Worm (Caenorhabditis elegans) whole organism, L1 larva: ENCODE measurements around the gene F11C7.6.
A peak's percentile ranks its signal among the peaks of the same experiment; 100 is the strongest.

Experiments
- C04F5.9 ChIP-seq: sonication (generic microtip); optimal IDR thresholded peaks from 2 replicates; lab custom pipeline; 2016; ENCODE audit warnings: missing genetic modification characterization, missing compliant biosample characterization
- C16A3.4 ChIP-seq: fragments of 150-350 bp; optimal IDR thresholded peaks from 2 replicates; lab custom pipeline; 2014; ENCODE audit warnings: missing biosample characterization, missing genetic modification characterization
- F16B12.6 ChIP-seq: fragments of 150-350 bp; optimal IDR thresholded peaks from 2 replicates; lab custom pipeline; 2014; ENCODE audit warnings: missing biosample characterization, missing genetic modification characterization
- Y116A8C.19 ChIP-seq: sonication (generic microtip); optimal IDR thresholded peaks from 2 replicates; lab custom pipeline; 2016; ENCODE audit warnings: missing compliant biosample characterization, missing genetic modification characterization, borderline replicate concordance
- aha-1 ChIP-seq: fragments of 150-350 bp; optimal IDR thresholded peaks from 2 replicates; lab custom pipeline; 2014; ENCODE audit warnings: missing biosample characterization, missing genetic modification characterization
- blmp-1 ChIP-seq: fragments of 150-350 bp; optimal IDR thresholded peaks from 2 replicates; lab custom pipeline; 2014; ENCODE audit warnings: missing biosample characterization, missing genetic modification characterization
- ceh-63 ChIP-seq: fragments of 200-800 bp; sonication (Bioruptor generic); optimal IDR thresholded peaks from 2 replicates; lab custom pipeline; 2018; ENCODE audit warnings: mild to moderate bottlenecking, missing genetic modification characterization, missing compliant biosample characterization
- ceh-82 ChIP-seq, 3 experiments: fragments of 150-350 bp in 1 of 3; sonication (generic microtip) in 2 of 3; optimal IDR thresholded peaks; 2 replicates each; lab custom pipeline; 2014 to 2017; ENCODE audit warnings: missing biosample characterization in 3 of 3, missing genetic modification characterization in 3 of 3
- egl-27 ChIP-seq, 2 experiments: fragments of 150-350 bp in 1 of 2; sonication (generic microtip); optimal IDR thresholded peaks; 3 replicates each; lab custom pipeline; 2017 to 2018; ENCODE audit warnings: missing biosample characterization in 2 of 2, missing genetic modification characterization in 2 of 2, missing genetic modification reagents in 2 of 2
- elt-2 ChIP-seq: sonication (generic microtip); optimal IDR thresholded peaks from 2 replicates; lab custom pipeline; 2016; ENCODE audit warnings: missing genetic modification characterization, mild to moderate bottlenecking, inconsistent platforms, missing compliant biosample characterization, missing genetic modification reagents
- elt-3 ChIP-seq, 6 experiments: fragments of 150-350 bp in 1 of 6; sonication (generic microtip); optimal IDR thresholded peaks; 2 replicates each; lab custom pipeline; 2017 to 2018; ENCODE audit warnings: missing biosample characterization in 6 of 6, missing genetic modification characterization in 6 of 6, inconsistent platforms in 1 of 6
- fkh-10 ChIP-seq: sonication (generic microtip); optimal IDR thresholded peaks from 2 replicates; lab custom pipeline; 2017; ENCODE audit warnings: missing biosample characterization, missing genetic modification reagents, missing genetic modification characterization
- grh-1 ChIP-seq: fragments of 200-800 bp; sonication (Bioruptor generic); IDR thresholded peaks from 2 replicates; pipeline ENCODE4 v1.3.6; 2022; ENCODE audit warnings: missing genetic modification reagents, missing genetic modification characterization, missing compliant biosample characterization
- hlh-17 ChIP-seq: fragments of 200-800 bp; sonication (Bioruptor generic); optimal IDR thresholded peaks from 2 replicates; lab custom pipeline; 2018; ENCODE audit warnings: missing genetic modification characterization, mild to moderate bottlenecking, missing compliant biosample characterization, moderate library complexity, borderline replicate concordance
- hpl-2 ChIP-seq: fragments of 150-350 bp; optimal IDR thresholded peaks from 2 replicates; lab custom pipeline; 2014; ENCODE audit warnings: missing biosample characterization, missing genetic modification reagents, missing genetic modification characterization
- irx-1 ChIP-seq: sonication (generic microtip); optimal IDR thresholded peaks from 2 replicates; lab custom pipeline; 2016; ENCODE audit warnings: missing genetic modification characterization, missing compliant biosample characterization
- isw-1 ChIP-seq: fragments of 200-800 bp; sonication (Bioruptor generic); IDR thresholded peaks from 2 replicates; pipeline ENCODE4 v1.3.6; 2022; ENCODE audit warnings: missing genetic modification characterization, missing compliant biosample characterization
- jun-1 ChIP-seq: fragments of 150-350 bp; optimal IDR thresholded peaks from 2 replicates; lab custom pipeline; 2014; ENCODE audit warnings: missing biosample characterization, missing genetic modification reagents, missing genetic modification characterization
- lin-13 ChIP-seq: fragments of 150-350 bp; optimal IDR thresholded peaks from 2 replicates; lab custom pipeline; 2014; ENCODE audit warnings: missing biosample characterization, missing genetic modification reagents, missing genetic modification characterization
- lin-14 ChIP-seq: fragments of 200-800 bp; sonication (Bioruptor generic); optimal IDR thresholded peaks from 2 replicates; lab custom pipeline; 2018; ENCODE audit warnings: mild to moderate bottlenecking, missing genetic modification characterization, moderate library complexity, missing compliant biosample characterization
- lin-15B ChIP-seq: fragments of 150-350 bp; sonication (generic microtip); optimal IDR thresholded peaks from 3 replicates; lab custom pipeline; 2014; ENCODE audit warnings: missing biosample characterization, missing genetic modification characterization
- lin-39 ChIP-seq: fragments of 150-350 bp; optimal IDR thresholded peaks from 2 replicates; lab custom pipeline; 2014; ENCODE audit warnings: missing biosample characterization, missing genetic modification reagents, missing genetic modification characterization
- lsy-2 ChIP-seq, 2 experiments: fragments of 150-350 bp; optimal IDR thresholded peaks; 2 replicates each; lab custom pipeline; 2014; ENCODE audit warnings: missing biosample characterization in 2 of 2, missing genetic modification characterization in 2 of 2
- mab-9 ChIP-seq: fragments of 200-800 bp; sonication (Bioruptor generic); IDR thresholded peaks from 2 replicates; pipeline ENCODE4 v1.3.6; 2022; ENCODE audit warnings: missing genetic modification reagents, missing genetic modification characterization, missing compliant biosample characterization
- mdl-1 ChIP-seq, 2 experiments: fragments of 150-350 bp; optimal IDR thresholded peaks; 2 replicates each; lab custom pipeline; 2014 to 2017; ENCODE audit warnings: missing biosample characterization in 2 of 2, missing genetic modification characterization in 2 of 2, inconsistent platforms in 1 of 2
- mep-1 ChIP-seq: fragments of 150-350 bp; optimal IDR thresholded peaks from 2 replicates; lab custom pipeline; 2014; ENCODE audit warnings: missing biosample characterization, missing genetic modification characterization
- nhr-19 ChIP-seq: fragments of 200-800 bp; sonication (Bioruptor generic); conservative IDR thresholded peaks from 2 replicates; pipeline ENCODE4 v1.3.6; 2022; ENCODE audit warnings: missing genetic modification characterization, missing compliant biosample characterization
- nhr-20 ChIP-seq: sonication (generic microtip); optimal IDR thresholded peaks from 2 replicates; lab custom pipeline; 2016; ENCODE audit warnings: mild to moderate bottlenecking, missing genetic modification characterization, missing compliant biosample characterization
- nhr-77 ChIP-seq: fragments of 150-350 bp; optimal IDR thresholded peaks from 2 replicates; lab custom pipeline; 2014; ENCODE audit warnings: missing biosample characterization, missing genetic modification characterization
- nhr-85 ChIP-seq: sonication (generic microtip); peaks from one replicate; lab custom pipeline; 2016; ENCODE audit warnings: missing genetic modification characterization, inconsistent platforms, missing compliant biosample characterization
- pax-3 ChIP-seq: fragments of 200-800 bp; sonication (Bioruptor generic); optimal IDR thresholded peaks from 2 replicates; lab custom pipeline; 2018; ENCODE audit warnings: mild to moderate bottlenecking, missing genetic modification characterization, moderate library complexity, missing compliant biosample characterization
- pqm-1 ChIP-seq: sonication (generic microtip); optimal IDR thresholded peaks from 3 replicates; lab custom pipeline; 2017; ENCODE audit warnings: missing biosample characterization, missing genetic modification characterization
- skn-1 ChIP-seq: fragments of 150-350 bp; optimal IDR thresholded peaks from 2 replicates; lab custom pipeline; 2014; ENCODE audit warnings: missing biosample characterization, missing genetic modification characterization
- snpc-4 ChIP-seq: fragments of 150-350 bp; optimal IDR thresholded peaks from 2 replicates; lab custom pipeline; 2014; ENCODE audit warnings: missing biosample characterization, missing genetic modification characterization
- snu-23 ChIP-seq: sonication (generic microtip); optimal IDR thresholded peaks from 2 replicates; lab custom pipeline; 2016; ENCODE audit warnings: missing genetic modification characterization, missing compliant biosample characterization
- sox-4 ChIP-seq: sonication (generic microtip); optimal IDR thresholded peaks from 2 replicates; lab custom pipeline; 2016; ENCODE audit warnings: missing genetic modification characterization, missing compliant biosample characterization
- sup-37 ChIP-seq: fragments of 200-800 bp; sonication (Bioruptor generic); optimal IDR thresholded peaks from 2 replicates; lab custom pipeline; 2018; ENCODE audit warnings: mild to moderate bottlenecking, missing genetic modification characterization, missing compliant biosample characterization
- unc-30 ChIP-seq: sonication (generic microtip); optimal IDR thresholded peaks from 2 replicates; lab custom pipeline; 2017; ENCODE audit warnings: missing biosample characterization, missing genetic modification characterization
- unc-62 ChIP-seq: fragments of 150-350 bp; optimal IDR thresholded peaks from 2 replicates; lab custom pipeline; 2014; ENCODE audit warnings: missing biosample characterization, missing genetic modification reagents, missing genetic modification characterization
- vab-15 ChIP-seq: sonication (generic microtip); optimal IDR thresholded peaks from 2 replicates; lab custom pipeline; 2017; ENCODE audit warnings: missing genotype, mild to moderate bottlenecking, missing genetic modification characterization, missing compliant biosample characterization
- zag-1 ChIP-seq: fragments of 150-350 bp; optimal IDR thresholded peaks from 2 replicates; lab custom pipeline; 2014; ENCODE audit warnings: missing biosample characterization, missing genetic modification characterization
- zip-4 ChIP-seq: fragments of 200-800 bp; sonication (Bioruptor generic); optimal IDR thresholded peaks from 2 replicates; lab custom pipeline; 2018; ENCODE audit warnings: mild to moderate bottlenecking, missing genetic modification characterization, moderate library complexity, missing compliant biosample characterization

The F11C7.6 gene

ce11 chrX:17359452-17359851 is 41.9 kb upstream of the F11C7.6 start, which contains the start of gene npr-36:
Gene npr-36 (plus strand): TSS chrX:17359752.
- no peak for TF ChIP-seq F16B12.6
- no peak for TF ChIP-seq zag-1 (tag; lab: Kevin White, UChicago)
- TF ChIP-seq isw-1 (GFP tag; lab: Robert Waterston, UW), result no peak
- no peak for TF ChIP-seq mdl-1 (tag; optimal IDR thresholded peaks at IDR 0.05; lab: Kevin White, UChicago)
- TF ChIP-seq irx-1 (tag; lab: Kevin White, UChicago), result no peak
- TF ChIP-seq sox-4 (tag; lab: Kevin White, UChicago), result no peak
- no peak for TF ChIP-seq C04F5.9
- TF ChIP-seq zip-4 (GFP tag; lab: Kevin White, UChicago), result no peak
- TF ChIP-seq lin-39, result no peak
- no peak for TF ChIP-seq lin-15B (tag; lab: Kevin White, UChicago)
- TF ChIP-seq vab-15 (tag; lab: Kevin White, UChicago), result no peak
- no peak for TF ChIP-seq nhr-77 (tag; lab: Kevin White, UChicago)
- no peak for TF ChIP-seq C16A3.4 (tag; lab: Kevin White, UChicago)
- TF ChIP-seq jun-1 (tag; lab: Kevin White, UChicago), result no peak
- TF ChIP-seq unc-62, result no peak
- no peak for TF ChIP-seq lsy-2 (tag; optimal IDR thresholded peaks at IDR 0.05; lab: Kevin White, UChicago)
- TF ChIP-seq lin-13, result no peak

ce11 chrX:17362529-17362928 is 38.8 kb upstream of the F11C7.6 start, which contains the start of gene F10D7.11:
Gene F10D7.11 (plus strand): TSS chrX:17362829.
- peak; percentile 27 for TF ChIP-seq nhr-85
- TF ChIP-seq unc-30, result no peak
- TF ChIP-seq grh-1, result 0 out of 2 replicates have a peak, but pooled peaks have one; percentile 40
- no peak for TF ChIP-seq pqm-1 (tag; lab: Kevin White, UChicago)
- no peak for TF ChIP-seq egl-27 (tag; optimal IDR thresholded peaks at IDR 0.05; lab: Kevin White, UChicago)
- no peak for TF ChIP-seq fkh-10 (GFP tag; lab: Kevin White, UChicago)
- TF ChIP-seq pax-3 (tag; lab: Kevin White, UChicago), result no peak
- TF ChIP-seq, all 84 proteins: peak for 2

DNA sequence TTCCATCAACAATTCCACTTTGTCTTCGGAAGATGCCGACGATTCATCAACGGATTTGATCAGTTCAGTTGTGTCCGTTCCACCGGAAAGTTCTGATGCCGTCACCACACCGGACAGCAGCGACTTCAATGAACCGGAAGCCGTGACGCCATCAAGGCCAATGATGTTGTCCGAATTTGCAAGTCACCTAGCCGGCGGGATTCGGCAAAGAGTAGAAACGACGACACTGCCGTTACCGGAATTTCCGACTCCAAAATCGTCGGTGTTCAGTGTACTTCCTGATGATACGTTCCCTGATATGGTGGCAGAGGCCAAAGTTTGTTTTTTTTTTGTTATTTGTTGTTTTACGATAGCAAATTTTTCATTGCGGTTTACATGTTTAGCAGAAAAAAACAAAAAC is 37.9 kb upstream of the F11C7.6 start:
- TF ChIP-seq snpc-4 (tag; lab: Kevin White, UChicago), result no peak
- peak; percentile 47 for TF ChIP-seq nhr-85

DNA sequence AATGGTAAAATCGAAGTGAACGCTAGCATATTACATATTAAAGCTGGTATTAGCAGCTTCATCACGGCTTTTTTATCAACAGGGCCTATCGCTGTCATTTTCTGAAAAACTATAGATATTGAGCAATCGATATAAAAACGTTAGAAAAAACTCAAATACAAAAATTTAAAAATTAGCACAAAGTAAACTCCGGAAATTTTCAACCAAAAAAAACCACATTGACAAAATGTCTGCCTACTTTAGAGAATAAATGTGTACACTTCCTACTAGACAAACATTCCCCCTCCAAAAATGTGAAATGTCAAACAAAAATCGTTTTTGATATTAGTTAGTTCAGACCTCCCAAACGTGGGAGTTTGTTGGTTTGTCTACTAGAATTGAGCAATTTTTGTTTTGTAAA is 32.8 kb upstream of the F11C7.6 start, which contains the start of gene mfsd-10:
Gene mfsd-10, minus strand, starts transcription at position 101 of the 400 bp plus-strand sequence.
- TF ChIP-seq ceh-63 (GFP tag; lab: Kevin White, UChicago) (no peak), elt-2 (tag; lab: Kevin White, UChicago) (no peak), mab-9 (no peak), hpl-2 (no peak), elt-3 (tag; optimal IDR thresholded peaks at IDR 0.05; lab: Kevin White, UChicago) (no peak), hlh-17 (GFP tag; lab: Kevin White, UChicago) (no peak), aha-1 (tag; lab: Kevin White, UChicago) (no peak), Y116A8C.19 (no peak), lsy-2 (tag; optimal IDR thresholded peaks at IDR 0.05; lab: Kevin White, UChicago) (no peak), jun-1 (tag; lab: Kevin White, UChicago) (no peak), unc-30 (no peak), lin-15B (tag; lab: Kevin White, UChicago) (no peak)

ce11 chrX:17369514-17369913 is 31.9 kb upstream of the F11C7.6 start:
- no peak for TF ChIP-seq skn-1 (tag; lab: Kevin White, UChicago)
- TF ChIP-seq grh-1, result no peak
- TF ChIP-seq ceh-82 (tag; optimal IDR thresholded peaks at IDR 0.05; lab: Kevin White, UChicago), result peak in 1 of 3 experiments; percentile 14
- TF ChIP-seq snu-23 (GFP tag; lab: Kevin White, UChicago), result peak; percentile 5
- peak; percentile 40 for TF ChIP-seq lin-14 (GFP tag; lab: Kevin White, UChicago)
- peak; percentile 43 for TF ChIP-seq mep-1 (tag; lab: Kevin White, UChicago)
- TF ChIP-seq nhr-20 (tag; lab: Kevin White, UChicago), result peak; percentile 1
- no peak for TF ChIP-seq nhr-19 (GFP tag; lab: Robert Waterston, UW)
- TF ChIP-seq zag-1 (tag; lab: Kevin White, UChicago), result no peak
- TF ChIP-seq blmp-1 (tag; lab: Kevin White, UChicago), result peak; percentile 55
- no peak for TF ChIP-seq sup-37 (GFP tag; lab: Kevin White, UChicago)
